Worm (Caenorhabditis elegans): Measurements from ENCODE around the gene Y67D8B.1.

ce11 chrIV:3127994-3128393 lies 44.4 kb downstream of the Y67D8B.1 start:
- no peak for TF ChIP-seq Y55F3AM.14 (GFP tag; optimal IDR thresholded peaks at IDR 0.05)
- no peak for TF ChIP-seq sma-9 (GFP tag; optimal IDR thresholded peaks at IDR 0.05)
- no peak for TF ChIP-seq sma-9 (tag; optimal IDR thresholded peaks at IDR 0.05)
- TF ChIP-seq nhr-237 (tag; optimal IDR thresholded peaks at IDR 0.05) = no peak
